Fruit fly (Drosophila melanogaster) whole organism, embryonic: Measurements from ENCODE around the gene CG9550.

ENCODE experiments used
- B-H2 ChIP-seq: fragments of 200-800 bp; sonication (Bioruptor generic); optimal IDR thresholded peaks from 2 replicates; lab custom pipeline; 2018; ENCODE audit warnings: missing biosample characterization, mild to moderate bottlenecking, missing genetic modification characterization
- Bdp1 ChIP-seq: fragments of 200-800 bp; sonication (Bioruptor generic); optimal IDR thresholded peaks from 3 replicates; lab custom pipeline; 2016; ENCODE audit warnings: missing biosample characterization, missing genetic modification characterization
- CG10321 ChIP-seq: fragments of 200-800 bp; sonication (Bioruptor generic); IDR thresholded peaks from 2 replicates; pipeline ENCODE4 v1.3.6; 2022; ENCODE audit warnings: missing biosample characterization, missing genetic modification characterization
- CG10366 ChIP-seq: fragments of 200-800 bp; sonication (Bioruptor generic); IDR thresholded peaks from 2 replicates; pipeline ENCODE4 v1.3.6; 2022; ENCODE audit warnings: missing biosample characterization, missing genetic modification characterization
- CG11247 ChIP-seq: fragments of 200-800 bp; sonication (Bioruptor generic); IDR thresholded peaks from 2 replicates; pipeline ENCODE4 v1.3.6; 2022; ENCODE audit warnings: missing biosample characterization, missing genetic modification characterization
- CG13624 ChIP-seq: fragments of 200-800 bp; sonication (Bioruptor generic); optimal IDR thresholded peaks from 2 replicates; lab custom pipeline; 2016; ENCODE audit warnings: missing biosample characterization, missing genetic modification characterization
- CG15601 ChIP-seq: fragments of 200-800 bp; sonication (Bioruptor generic); optimal IDR thresholded peaks from 3 replicates; lab custom pipeline; 2019; ENCODE audit warnings: missing biosample characterization, mild to moderate bottlenecking, missing genetic modification characterization, moderate library complexity
- CG1792 ChIP-seq: fragments of 200-800 bp; sonication (Bioruptor generic); optimal IDR thresholded peaks from 2 replicates; lab custom pipeline; 2016; ENCODE audit warnings: missing biosample characterization, missing genetic modification characterization
- CG18476 ChIP-seq: fragments of 200-800 bp; sonication (Bioruptor generic); optimal IDR thresholded peaks from 2 replicates; lab custom pipeline; 2016; ENCODE audit warnings: missing biosample characterization, mild to moderate bottlenecking, missing genetic modification characterization
- CG2202 ChIP-seq: fragments of 200-800 bp; sonication (Bioruptor generic); optimal IDR thresholded peaks from 2 replicates; lab custom pipeline; 2018; ENCODE audit warnings: missing biosample characterization, mild to moderate bottlenecking, missing genetic modification characterization
- CG30403 ChIP-seq: fragments of 200-800 bp; sonication (Bioruptor generic); optimal IDR thresholded peaks from 3 replicates; lab custom pipeline; 2016; ENCODE audit warnings: missing biosample characterization, missing genetic modification characterization
- CG34376 ChIP-seq: fragments of 200-800 bp; sonication (Bioruptor generic); optimal IDR thresholded peaks from 2 replicates; lab custom pipeline; 2018; ENCODE audit warnings: missing biosample characterization, mild to moderate bottlenecking, missing genetic modification characterization
- CG8089 ChIP-seq: fragments of 200-800 bp; sonication (Bioruptor generic); optimal IDR thresholded peaks from 3 replicates; lab custom pipeline; 2016; ENCODE audit warnings: missing biosample characterization, missing genetic modification characterization
- CG8765 ChIP-seq: fragments of 200-800 bp; sonication (Bioruptor generic); IDR thresholded peaks from 2 replicates; pipeline ENCODE4 v1.3.6; 2022; ENCODE audit warnings: missing biosample characterization, missing genetic modification characterization
- CG8924 ChIP-seq: fragments of 200-800 bp; optimal IDR thresholded peaks from 3 replicates; lab custom pipeline; 2019; ENCODE audit warnings: missing biosample characterization, mild to moderate bottlenecking, missing genetic modification characterization, moderate library complexity
- CTCF ChIP-seq: fragments of 200-800 bp; sonication (Bioruptor generic); optimal IDR thresholded peaks from 2 replicates; lab custom pipeline; 2017; ENCODE audit warnings: missing biosample characterization, mild to moderate bottlenecking, missing genetic modification characterization, moderate library complexity
- D ChIP-seq, 2 experiments: fragments of 200-800 bp in 1 of 2; fragments of >200 bp in 1 of 2; sonication (Bioruptor generic) in 1 of 2; optimal IDR thresholded peaks; 2 replicates in 1 of 2; 3 replicates in 1 of 2; lab custom pipeline; 2017; ENCODE audit warnings: mild to moderate bottlenecking in 1 of 2, missing biosample characterization in 1 of 2, missing genetic modification characterization in 1 of 2, missing genetic modification reagents in 1 of 2
- Dfd ChIP-seq, 2 experiments: fragments of >200 bp; optimal IDR thresholded peaks; 2 replicates each; lab custom pipeline; 2017; ENCODE audit warnings: missing biosample characterization in 2 of 2, missing genetic modification characterization in 2 of 2
- Dref ChIP-seq: fragments of 200-800 bp; sonication (Bioruptor generic); IDR thresholded peaks from 2 replicates; pipeline ENCODE4 v1.3.6; 2022; ENCODE audit warnings: missing biosample characterization, missing genetic modification characterization
- Fer2 ChIP-seq: fragments of 200-800 bp; sonication (Bioruptor generic); optimal IDR thresholded peaks from 2 replicates; lab custom pipeline; 2018; ENCODE audit warnings: missing biosample characterization, mild to moderate bottlenecking, missing genetic modification characterization, moderate library complexity
- Fer3 ChIP-seq: fragments of 200-800 bp; sonication (Bioruptor generic); optimal IDR thresholded peaks from 2 replicates; lab custom pipeline; 2018; ENCODE audit warnings: missing biosample characterization, mild to moderate bottlenecking, missing genetic modification characterization, moderate library complexity
- H15 ChIP-seq: fragments of 200-800 bp; sonication (Bioruptor generic); IDR thresholded peaks from 3 replicates; pipeline ENCODE4 v1.3.6; 2022; ENCODE audit warnings: missing biosample characterization, missing genetic modification characterization
- HmgZ ChIP-seq: fragments of 200-800 bp; sonication (Bioruptor generic); optimal IDR thresholded peaks from 2 replicates; lab custom pipeline; 2018; ENCODE audit warnings: missing biosample characterization, mild to moderate bottlenecking, missing genetic modification characterization
- MTF-1 ChIP-seq: fragments of 200-800 bp; sonication (Bioruptor generic); optimal IDR thresholded peaks from 2 replicates; lab custom pipeline; 2018; ENCODE audit warnings: missing biosample characterization, mild to moderate bottlenecking, missing genetic modification characterization, borderline replicate concordance
- Nf-YA ChIP-seq: fragments of 200-800 bp; sonication (Bioruptor generic); IDR thresholded peaks from 2 replicates; pipeline ENCODE4 v1.3.6; 2022; ENCODE audit warnings: missing biosample characterization, missing genetic modification characterization
- Rfx ChIP-seq: fragments of 200-800 bp; sonication (Bioruptor generic); IDR thresholded peaks from 2 replicates; pipeline ENCODE4 v1.3.6; 2022; ENCODE audit warnings: missing biosample characterization, missing genetic modification characterization
- Sox102F ChIP-seq: fragments of 200-800 bp; sonication (Bioruptor generic); optimal IDR thresholded peaks from 2 replicates; lab custom pipeline; 2018; ENCODE audit warnings: missing biosample characterization, mild to moderate bottlenecking, missing genetic modification characterization, moderate library complexity
- Taf1 ChIP-seq: fragments of 200-800 bp; sonication (Bioruptor generic); IDR thresholded peaks from 2 replicates; pipeline ENCODE4 v1.3.6; 2022; ENCODE audit warnings: missing biosample characterization, missing genetic modification characterization
- Trl ChIP-seq, 3 experiments: fragments of >200 bp in 2 of 3; fragments of 200-800 bp in 1 of 3; sonication (Bioruptor generic) in 1 of 3; optimal IDR thresholded peaks; 2 replicates in 1 of 3; 3 replicates in 2 of 3; lab custom pipeline; 2016 to 2017; ENCODE audit warnings: missing biosample characterization in 1 of 3, missing genetic modification characterization in 1 of 3
- ap ChIP-seq: fragments of 200-800 bp; sonication (Bioruptor generic); IDR thresholded peaks from 2 replicates; pipeline ENCODE4 v1.3.6; 2022; ENCODE audit warnings: missing biosample characterization, missing genetic modification characterization
- cad ChIP-seq: fragments of >200 bp; optimal IDR thresholded peaks from 2 replicates; lab custom pipeline; 2017; ENCODE audit warnings: missing biosample characterization, missing genetic modification characterization
- cg ChIP-seq: fragments of 200-800 bp; sonication (Bioruptor generic); optimal IDR thresholded peaks from 3 replicates; lab custom pipeline; 2019; ENCODE audit warnings: missing biosample characterization, mild to moderate bottlenecking, missing genetic modification characterization, moderate library complexity
- crol ChIP-seq: fragments of 200-800 bp; sonication (Bioruptor generic); IDR thresholded peaks from 2 replicates; pipeline ENCODE4 v1.3.6; 2022; ENCODE audit warnings: missing biosample characterization, missing genetic modification characterization
- ems ChIP-seq: fragments of 200-800 bp; sonication (Bioruptor generic); optimal IDR thresholded peaks from 3 replicates; lab custom pipeline; 2016; ENCODE audit warnings: missing biosample characterization, missing genetic modification characterization
- fu2 ChIP-seq: fragments of 200-800 bp; sonication (Bioruptor generic); optimal IDR thresholded peaks from 2 replicates; lab custom pipeline; 2016; ENCODE audit warnings: missing biosample characterization, missing genetic modification characterization
- gce ChIP-seq: fragments of 200-800 bp; sonication (Bioruptor generic); IDR thresholded peaks from 3 replicates; pipeline ENCODE4 v1.3.6; 2022; ENCODE audit warnings: missing biosample characterization, missing genetic modification characterization
- gsb ChIP-seq: fragments of 200-800 bp; sonication (Bioruptor generic); IDR thresholded peaks from 2 replicates; pipeline ENCODE4 v1.3.6; 2022; ENCODE audit warnings: missing biosample characterization, missing genetic modification characterization
- gsb-n ChIP-seq: fragments of 200-800 bp; sonication (Bioruptor generic); optimal IDR thresholded peaks from 3 replicates; lab custom pipeline; 2018; ENCODE audit warnings: missing biosample characterization, mild to moderate bottlenecking, missing genetic modification characterization
- hbn ChIP-seq: fragments of 200-800 bp; sonication (Bioruptor generic); IDR thresholded peaks from 2 replicates; pipeline ENCODE4 v1.3.6; 2022; ENCODE audit warnings: missing biosample characterization, missing genetic modification characterization; ENCODE audit not compliant: partially characterized antibody
- jumu ChIP-seq: fragments of 200-800 bp; sonication (Bioruptor generic); optimal IDR thresholded peaks from 3 replicates; lab custom pipeline; 2016; ENCODE audit warnings: missing biosample characterization, missing genetic modification characterization
- lab ChIP-seq: fragments of 200-800 bp; sonication (Bioruptor generic); optimal IDR thresholded peaks from 3 replicates; lab custom pipeline; 2017; ENCODE audit warnings: missing biosample characterization, missing genetic modification characterization, mild to moderate bottlenecking, moderate library complexity, missing genetic modification reagents
- pfk ChIP-seq: fragments of 200-800 bp; sonication (Bioruptor generic); optimal IDR thresholded peaks from 2 replicates; lab custom pipeline; 2018; ENCODE audit warnings: missing biosample characterization, mild to moderate bottlenecking, missing genetic modification characterization, moderate library complexity
- sc ChIP-seq, 3 experiments: fragments of >200 bp in 2 of 3; fragments of 200-800 bp in 1 of 3; sonication (Bioruptor generic) in 1 of 3; optimal IDR thresholded peaks; 2 replicates in 2 of 3; 3 replicates in 1 of 3; lab custom pipeline; 2017; ENCODE audit warnings: mild to moderate bottlenecking in 1 of 3, missing biosample characterization in 1 of 3, missing genetic modification characterization in 1 of 3, missing genetic modification reagents in 1 of 3
- tup ChIP-seq: fragments of 200-800 bp; sonication (Bioruptor generic); optimal IDR thresholded peaks from 2 replicates; lab custom pipeline; 2016; ENCODE audit warnings: missing biosample characterization, mild to moderate bottlenecking, missing genetic modification characterization, moderate library complexity
- tx ChIP-seq: fragments of 200-800 bp; sonication (Bioruptor generic); optimal IDR thresholded peaks from 2 replicates; lab custom pipeline; 2016; ENCODE audit warnings: missing biosample characterization, missing genetic modification characterization
- wek ChIP-seq: fragments of 200-800 bp; sonication (Bioruptor generic); optimal IDR thresholded peaks from 3 replicates; lab custom pipeline; 2018; ENCODE audit warnings: missing biosample characterization, mild to moderate bottlenecking, missing genetic modification characterization, moderate library complexity
- z ChIP-seq: fragments of 200-800 bp; sonication (Bioruptor generic); IDR thresholded peaks from 3 replicates; pipeline ENCODE4 v1.3.6; 2022; ENCODE audit warnings: missing biosample characterization, missing genetic modification characterization
- zfh2 ChIP-seq: fragments of 200-800 bp; sonication (Bioruptor generic); optimal IDR thresholded peaks from 2 replicates; lab custom pipeline; 2016; ENCODE audit warnings: missing biosample characterization, missing genetic modification characterization

Gene CG9550

DNA sequence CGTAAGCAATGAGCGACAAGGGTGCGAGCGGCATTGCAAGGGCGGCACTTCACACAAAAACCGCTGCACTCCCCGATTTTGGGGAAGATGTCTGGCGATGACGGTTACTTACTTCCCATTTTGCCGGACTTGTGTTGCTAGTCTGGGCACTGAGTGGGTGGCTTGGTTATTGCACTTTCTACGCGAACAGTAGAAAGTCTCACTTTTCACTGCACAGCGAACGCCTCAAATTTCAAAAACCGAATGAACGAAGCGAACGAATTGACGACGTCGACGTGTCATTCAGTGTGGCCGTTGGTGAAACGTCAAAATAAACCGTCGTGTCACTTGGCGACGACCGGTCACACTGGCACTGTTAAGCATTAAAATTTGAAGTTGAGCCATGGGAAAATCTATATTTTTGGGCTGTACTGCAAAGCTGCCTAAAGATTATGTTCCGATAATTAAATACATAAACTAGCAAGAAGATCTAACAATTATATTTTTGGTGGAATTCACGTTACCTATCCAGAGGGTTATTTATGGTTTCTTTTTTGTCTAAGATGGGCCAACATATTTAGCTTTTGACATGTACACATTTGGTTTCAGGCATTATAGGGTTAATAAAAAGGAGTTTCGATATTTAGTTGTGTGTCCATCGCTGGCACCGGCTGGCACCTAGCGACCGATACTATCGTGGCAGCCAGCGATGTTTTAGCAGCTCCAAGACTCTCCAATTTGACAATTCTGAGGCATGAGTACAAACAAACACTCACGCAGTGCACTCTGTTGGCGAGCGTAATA, 16.4 kb upstream of the CG9550 start, which contains the start of the genes Sec61alpha and Daxx (continued):
- peak; percentile 80 for TF ChIP-seq HmgZ
- peak; percentile 77 for TF ChIP-seq Fer2 (tag; lab: Kevin White, UChicago)
- no peak for TF ChIP-seq sc (optimal IDR thresholded peaks at IDR 0.05; lab: Kevin White, UChicago)
- peak; percentile 57 for TF ChIP-seq sc (GFP tag; optimal IDR thresholded peaks at IDR 0.05; lab: Kevin White, UChicago)
- TF ChIP-seq CG34376 (GFP tag; lab: Kevin White, UChicago): peak; percentile 63
- peak; percentile 98 for TF ChIP-seq hbn (GFP tag; lab: Robert Waterston, UW)
- TF ChIP-seq gce (GFP tag; lab: Robert Waterston, UW): peak; percentile 50; the same call in 1 of the 3 replicates
- no peak for TF ChIP-seq Trl (optimal IDR thresholded peaks at IDR 0.05; lab: Kevin White, UChicago)
- TF ChIP-seq Trl (GFP tag; optimal IDR thresholded peaks at IDR 0.05; lab: Kevin White, UChicago): peak; percentile 91
- peak; percentile 77 for TF ChIP-seq CG18476
- TF ChIP-seq tx (GFP tag; lab: Kevin White, UChicago): peak; percentile 87
- peak; percentile 60; the same call in 2 of the 3 replicates for TF ChIP-seq H15
- peak; percentile 82 for TF ChIP-seq CG10366 (GFP tag; lab: Robert Waterston, UW)
- TF ChIP-seq Dfd (GFP tag; optimal IDR thresholded peaks at IDR 0.05; lab: Kevin White, UChicago): no peak
- TF ChIP-seq cad (GFP tag; lab: Kevin White, UChicago): no peak
- peak; percentile 77 for TF ChIP-seq Bdp1 (GFP tag; lab: Kevin White, UChicago)
- TF ChIP-seq Taf1 (GFP tag; lab: Robert Waterston, UW): peak; percentile 78
- TF ChIP-seq CG8765: peak; percentile 71
- peak; percentile 78 for TF ChIP-seq B-H2 (GFP tag; lab: Kevin White, UChicago)
- peak; percentile 93 for TF ChIP-seq Rfx (GFP tag; lab: Robert Waterston, UW)
- peak; percentile 67 for TF ChIP-seq Dref (GFP tag; lab: Robert Waterston, UW)
- TF ChIP-seq CTCF (GFP tag; lab: Kevin White, UChicago): peak; percentile 20
- TF ChIP-seq crol (GFP tag; lab: Robert Waterston, UW): no peak
- peak; percentile 91 for TF ChIP-seq jumu (GFP tag; lab: Kevin White, UChicago)
- peak; percentile 89 for TF ChIP-seq fu2 (GFP tag; lab: Kevin White, UChicago)
- TF ChIP-seq wek (GFP tag; lab: Kevin White, UChicago): peak; percentile 12
- TF ChIP-seq gsb-n (tag; lab: Kevin White, UChicago): peak; percentile 38
- TF ChIP-seq z (GFP tag; lab: Robert Waterston, UW): peak; percentile 31; the same call in 1 of the 3 replicates
- TF ChIP-seq Nf-YA (GFP tag; lab: Robert Waterston, UW): peak; percentile 68; the same call in 1 of the 2 replicates
- peak; percentile 93 for TF ChIP-seq CG30403 (GFP tag; lab: Kevin White, UChicago)
- peak; percentile 85 for TF ChIP-seq ems
- no peak for TF ChIP-seq pfk (GFP tag; lab: Kevin White, UChicago)
- TF ChIP-seq gsb (GFP tag; lab: Robert Waterston, UW): peak; percentile 54
- no peak for TF ChIP-seq D (optimal IDR thresholded peaks at IDR 0.05; lab: Kevin White, UChicago)
- peak; percentile 71 for TF ChIP-seq D (GFP tag; optimal IDR thresholded peaks at IDR 0.05; lab: Kevin White, UChicago)
- peak; percentile 71 for TF ChIP-seq CG1792 (GFP tag; lab: Kevin White, UChicago)
- TF ChIP-seq MTF-1: no peak
- TF ChIP-seq CG10321: peak; percentile 46; the same call in 1 of the 2 replicates
- peak; percentile 83 for TF ChIP-seq CG11247 (GFP tag; lab: Robert Waterston, UW)
- TF ChIP-seq CG8089: peak; percentile 79
- TF ChIP-seq Sox102F (GFP tag; lab: Kevin White, UChicago): peak; percentile 80
- TF ChIP-seq tup: peak; percentile 69
- TF ChIP-seq ap (GFP tag; lab: Robert Waterston, UW): peak; percentile 57; the same call in 1 of the 2 replicates
- peak; percentile 76 for TF ChIP-seq CG8924 (tag; lab: Kevin White, UChicago)
- peak; percentile 96 for TF ChIP-seq zfh2 (GFP tag; lab: Kevin White, UChicago)
- TF ChIP-seq CG15601 (tag; lab: Kevin White, UChicago): peak; percentile 78
- peak; percentile 36 for TF ChIP-seq CG2202 (tag; lab: Kevin White, UChicago)
- peak; percentile 87 for TF ChIP-seq lab (GFP tag; lab: Kevin White, UChicago)
- TF ChIP-seq cg (GFP tag; lab: Kevin White, UChicago): no peak
- peak; percentile 91 for TF ChIP-seq CG13624 (GFP tag; lab: Kevin White, UChicago)
- peak; percentile 82 for TF ChIP-seq Fer3
